Worm (Caenorhabditis elegans) whole organism, L3 larva: ENCODE measurements around the gene glb-15.

ENCODE experiments used
- R02D3.7 ChIP-seq: fragments of 150-350 bp; optimal IDR thresholded peaks from 2 replicates; lab custom pipeline; 2014; ENCODE audit warnings: missing biosample characterization, missing genetic modification characterization
- aly-2 ChIP-seq: fragments of 150-350 bp; optimal IDR thresholded peaks from 2 replicates; lab custom pipeline; 2014; ENCODE audit warnings: missing biosample characterization, missing genetic modification characterization
- ama-1 ChIP-seq: fragments of 150-350 bp; optimal IDR thresholded peaks from 2 replicates; lab custom pipeline; 2018
- elt-2 ChIP-seq: sonication (generic microtip); optimal IDR thresholded peaks from 2 replicates; lab custom pipeline; 2016; ENCODE audit warnings: missing genetic modification reagents, mild to moderate bottlenecking, missing genetic modification characterization, missing compliant biosample characterization
- fos-1 ChIP-seq: fragments of 150-350 bp; optimal IDR thresholded peaks from 2 replicates; lab custom pipeline; 2014; ENCODE audit warnings: missing biosample characterization, missing genetic modification characterization
- mdl-1 ChIP-seq: fragments of 150-350 bp; optimal IDR thresholded peaks from 2 replicates; lab custom pipeline; 2014; ENCODE audit warnings: missing biosample characterization, missing genetic modification characterization
- nhr-11 ChIP-seq: fragments of 150-350 bp; optimal IDR thresholded peaks from 2 replicates; lab custom pipeline; 2014; ENCODE audit warnings: missing biosample characterization, missing genetic modification characterization
- nhr-28 ChIP-seq: fragments of 150-350 bp; optimal IDR thresholded peaks from 2 replicates; lab custom pipeline; 2014; ENCODE audit warnings: missing biosample characterization, missing genetic modification characterization
- pha-4 ChIP-seq: fragments of 150-350 bp; optimal IDR thresholded peaks from 2 replicates; lab custom pipeline; 2014; ENCODE audit warnings: missing biosample characterization, missing genetic modification reagents, missing genetic modification characterization
- skn-1 ChIP-seq: fragments of 150-350 bp; optimal IDR thresholded peaks from 2 replicates; lab custom pipeline; 2014; ENCODE audit warnings: missing biosample characterization, missing genetic modification characterization
- snpc-4 ChIP-seq: fragments of 150-350 bp; optimal IDR thresholded peaks from 2 replicates; lab custom pipeline; 2014; ENCODE audit warnings: missing biosample characterization, missing genetic modification characterization
- ztf-11 ChIP-seq: fragments of 150-350 bp; optimal IDR thresholded peaks from 2 replicates; lab custom pipeline; 2014; ENCODE audit warnings: missing biosample characterization, missing genetic modification characterization

- peak; percentile 73 for TF ChIP-seq elt-2 (tag; lab: Kevin White, UChicago)
- no peak for TF ChIP-seq snpc-4 (tag; lab: Kevin White, UChicago)
- TF ChIP-seq skn-1 (tag; lab: Kevin White, UChicago) = no peak
- no peak for TF ChIP-seq ztf-11 (tag; lab: Kevin White, UChicago)
- TF ChIP-seq aly-2 (tag; lab: Kevin White, UChicago) = no peak
- no peak for TF ChIP-seq fos-1 (tag; lab: Kevin White, UChicago)
- TF ChIP-seq pha-4 (tag; lab: Kevin White, UChicago) = no peak
- TF ChIP-seq nhr-28 (tag; lab: Kevin White, UChicago) = no peak
- TF ChIP-seq R02D3.7 (tag; lab: Kevin White, UChicago) = no peak
- TF ChIP-seq ama-1 (lab: Kevin White, UChicago) = no peak
- no peak for TF ChIP-seq nhr-11
- no peak for TF ChIP-seq mdl-1 (tag; lab: Kevin White, UChicago)
Observed at ce11 chrV:11649254-11649653, 31.2 kb upstream of the glb-15 start.
